Fruit fly (Drosophila melanogaster): Measurements from ENCODE around the gene CG32554.

DNA sequence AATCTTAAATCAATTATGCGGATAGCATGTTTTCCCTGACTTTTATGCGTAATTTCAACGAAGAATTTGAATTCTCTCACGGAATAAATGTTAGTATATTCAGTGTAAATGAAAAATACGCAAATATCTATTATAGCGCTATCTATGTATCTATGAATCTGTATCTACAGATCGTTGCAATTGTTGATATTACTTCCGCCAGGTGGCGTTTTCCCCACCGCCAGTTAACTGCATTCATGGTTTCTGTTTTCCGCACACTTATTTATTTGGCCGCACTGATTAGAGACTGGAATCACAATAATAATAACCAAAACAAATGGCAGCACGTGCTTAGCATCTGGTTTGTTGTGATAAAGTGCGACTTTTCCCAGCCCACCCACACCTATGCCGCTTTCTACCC is 30.3 kb upstream of the CG32554 start:
- TF ChIP-seq Pif1A (GFP tag; optimal IDR thresholded peaks at IDR 0.05) (no peak), CG8301 (tag; optimal IDR thresholded peaks at IDR 0.05) (no peak), CG4496 (GFP tag; IDR thresholded peaks at IDR 0.05) (no peak), CG10348 (GFP tag; IDR thresholded peaks at IDR 0.05) (no peak), CG9948 (tag; optimal IDR thresholded peaks at IDR 0.05) (no peak), fd96Ca (GFP tag; IDR thresholded peaks at IDR 0.05) (no peak), CG34367 (tag; optimal IDR thresholded peaks at IDR 0.05) (no peak), CG8159 (tag; optimal IDR thresholded peaks at IDR 0.05) (no peak), CG14655 (GFP tag; optimal IDR thresholded peaks at IDR 0.05) (no peak), Ets98B (GFP tag; IDR thresholded peaks at IDR 0.05) (no peak)

All from whole organism, pupa.